Worm (Caenorhabditis elegans) whole organism, young adult: ENCODE measurements around the gene Y51H7C.13.
"Not testable (repeated sequence)": the region's sequence is repeated elsewhere in the genome, so short reads cannot be mapped to it uniquely, and the experiment has no call there.

Experiments used
- ama-1 ChIP-seq, 3 experiments: fragments of 150-350 bp in 1 of 3; sonication (generic microtip) in 2 of 3; optimal IDR thresholded peaks; 2 replicates each; lab custom pipeline; 2014 to 2018; ENCODE audit warnings: missing biosample characterization in 2 of 3, missing genetic modification characterization in 2 of 3, missing genetic modification reagents in 2 of 3
- aptf-2 ChIP-seq: fragments of 200-800 bp; sonication (Bioruptor generic); conservative IDR thresholded peaks from 2 replicates; pipeline ENCODE4 v1.3.6; 2022; ENCODE audit warnings: missing genetic modification reagents, missing genetic modification characterization, missing compliant biosample characterization
- attf-6 ChIP-seq: fragments of 200-800 bp; sonication (Bioruptor generic); IDR thresholded peaks from 2 replicates; pipeline ENCODE4 v1.3.6; 2022; ENCODE audit warnings: missing genetic modification reagents, missing genetic modification characterization, missing compliant biosample characterization
- bed-1 ChIP-seq: fragments of 200-800 bp; sonication (Bioruptor generic); IDR thresholded peaks from 2 replicates; pipeline ENCODE4 v1.3.6; 2022; ENCODE audit warnings: missing genetic modification reagents, missing genetic modification characterization, missing compliant biosample characterization
- egl-44 ChIP-seq: fragments of 200-800 bp; sonication (Bioruptor generic); IDR thresholded peaks from 2 replicates; pipeline ENCODE4 v1.3.6; 2022; ENCODE audit warnings: missing genetic modification reagents, missing genetic modification characterization, missing compliant biosample characterization
- madf-6 ChIP-seq: fragments of 200-800 bp; sonication (Bioruptor generic); IDR thresholded peaks from 2 replicates; pipeline ENCODE4 v1.3.6; 2022; ENCODE audit warnings: missing genetic modification reagents, missing genetic modification characterization, missing compliant biosample characterization
- mxl-1 ChIP-seq: sonication (generic microtip); optimal IDR thresholded peaks from 2 replicates; lab custom pipeline; 2016; ENCODE audit warnings: missing genetic modification characterization, missing compliant biosample characterization
- nhr-90 ChIP-seq: sonication (generic microtip); optimal IDR thresholded peaks from 2 replicates; lab custom pipeline; 2016; ENCODE audit warnings: missing genotype, mild to moderate bottlenecking, missing genetic modification characterization, missing compliant biosample characterization
- rec-8 ChIP-seq, 2 experiments: sonication (generic microtip); optimal IDR thresholded peaks; 2 replicates each; lab custom pipeline; 2016; ENCODE audit warnings: mild to moderate bottlenecking in 2 of 2, missing genetic modification characterization in 2 of 2, missing genetic modification reagents in 2 of 2, missing genotype in 2 of 2, missing biosample characterization in 1 of 2, missing compliant biosample characterization in 1 of 2, moderate library complexity in 1 of 2
- sea-2 ChIP-seq: fragments of 200-800 bp; sonication (Bioruptor generic); IDR thresholded peaks from 2 replicates; pipeline ENCODE4 v1.3.6; 2022; ENCODE audit warnings: missing genetic modification characterization, missing compliant biosample characterization
- snpc-1.3 ChIP-seq: sonication (generic microtip); optimal IDR thresholded peaks from 2 replicates; lab custom pipeline; 2017; ENCODE audit warnings: missing genetic modification characterization, mild to moderate bottlenecking, missing compliant biosample characterization, antibody characterized with exemption, moderate library complexity, missing genotype, missing genetic modification reagents; ENCODE audit not compliant: insufficient read depth
- unc-62 ChIP-seq: fragments of 150-350 bp; optimal IDR thresholded peaks from 2 replicates; lab custom pipeline; 2014; ENCODE audit warnings: missing biosample characterization, missing genetic modification reagents, missing genetic modification characterization
- xnd-1 ChIP-seq: sonication (generic microtip); optimal IDR thresholded peaks from 2 replicates; lab custom pipeline; 2016; ENCODE audit warnings: missing genotype, missing genetic modification reagents, missing genetic modification characterization, missing compliant biosample characterization
- ztf-26 ChIP-seq: sonication (generic microtip); optimal IDR thresholded peaks from 2 replicates; lab custom pipeline; 2017; ENCODE audit warnings: missing genetic modification characterization, missing compliant biosample characterization

DNA sequence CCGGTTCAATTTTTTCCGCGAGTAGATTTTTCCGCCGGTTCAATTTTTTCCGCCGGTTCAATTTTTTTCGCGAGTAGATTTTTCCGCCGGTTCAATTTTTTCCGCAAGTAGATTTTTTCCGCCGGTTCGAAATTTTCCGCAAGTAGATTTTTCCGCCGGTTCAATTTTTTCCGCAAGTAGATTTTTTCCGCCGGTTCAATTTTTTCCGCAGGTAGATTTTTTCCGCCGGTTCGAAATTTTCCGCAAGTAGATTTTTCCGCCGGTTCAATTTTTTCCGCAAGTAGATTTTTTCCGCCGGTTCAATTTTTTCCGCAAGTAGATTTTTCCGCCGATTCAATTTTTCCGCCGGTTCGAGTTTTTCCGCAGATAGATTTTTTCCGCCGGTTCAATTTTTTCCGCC is 13.1 kb downstream of the Y51H7C.13 start:
- not testable (repeated sequence) for TF ChIP-seq xnd-1; egl-44 (GFP tag; lab: Robert Waterston, UW); aptf-2; ama-1 (optimal IDR thresholded peaks at IDR 0.05; lab: Kevin White, UChicago); ama-1 (GFP tag; optimal IDR thresholded peaks at IDR 0.05; lab: Kevin White, UChicago); snpc-1.3 (tag; lab: Kevin White, UChicago); rec-8 (tag; optimal IDR thresholded peaks at IDR 0.05; lab: Kevin White, UChicago); ztf-26 (tag; lab: Kevin White, UChicago); mxl-1 (tag; lab: Kevin White, UChicago); nhr-90 (tag; lab: Kevin White, UChicago); unc-62 (GFP tag; lab: Kevin White, UChicago); bed-1 (GFP tag; lab: Robert Waterston, UW); madf-6 (GFP tag; lab: Robert Waterston, UW); attf-6 (GFP tag; lab: Robert Waterston, UW)
- 0 out of 2 replicates have a peak, but pooled peaks have one; percentile 24 for TF ChIP-seq sea-2
